Fruit fly (Drosophila melanogaster): ENCODE data around the gene Wdr81.

Gene Wdr81

DNA sequence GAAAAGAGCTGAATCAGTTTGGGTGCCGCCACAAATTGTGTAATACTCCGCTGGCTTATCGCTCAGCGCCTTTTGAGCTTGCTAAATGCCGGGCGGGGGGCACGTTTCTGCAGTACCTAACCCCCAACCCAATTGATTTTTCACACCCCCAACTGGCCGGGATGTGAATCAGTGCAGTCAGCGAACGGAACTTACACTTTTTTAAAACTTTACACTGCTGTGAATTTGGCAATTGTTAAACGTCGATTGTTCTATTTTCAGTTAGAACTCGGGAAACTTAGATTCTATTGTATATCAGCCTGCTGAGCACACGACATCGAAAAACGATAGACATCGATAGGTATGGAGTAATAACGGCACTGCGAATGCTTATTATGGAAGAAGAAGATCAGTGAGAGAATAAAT lies 17.4 kb upstream of the Wdr81 start, which contains the start of gene Tom70 (continued):
- TF ChIP-seq CG10654 (GFP tag; optimal IDR thresholded peaks at IDR 0.05) = no peak
- TF ChIP-seq CG9932 (GFP tag; IDR thresholded peaks at IDR 0.05) = no peak
- no peak for TF ChIP-seq Side (GFP tag; optimal IDR thresholded peaks at IDR 0.05)
- no peak for TF ChIP-seq CG7271 (tag; optimal IDR thresholded peaks at IDR 0.05)
- no peak for TF ChIP-seq cato (GFP tag; optimal IDR thresholded peaks at IDR 0.05; ENCODE audit: borderline replicate concordance)
- no peak for TF ChIP-seq ssp (GFP tag; IDR thresholded peaks at IDR 0.05)
- no peak for TF ChIP-seq trh (GFP tag; optimal IDR thresholded peaks at IDR 0.05)
- TF ChIP-seq CG3163 (GFP tag; optimal IDR thresholded peaks at IDR 0.05) = no peak
- TF ChIP-seq CG18599 (GFP tag; optimal IDR thresholded peaks at IDR 0.05) = no peak
- no peak for TF ChIP-seq NC2α (GFP tag; optimal IDR thresholded peaks at IDR 0.05)
- TF ChIP-seq CG14860 (GFP tag; IDR thresholded peaks at IDR 0.05; ENCODE audit: partially characterized antibody) = no peak
- TF ChIP-seq B-H2 (GFP tag; optimal IDR thresholded peaks at IDR 0.05) = no peak
- no peak for TF ChIP-seq btn (GFP tag; optimal IDR thresholded peaks at IDR 0.05)
- TF ChIP-seq TFAM (GFP tag; optimal IDR thresholded peaks at IDR 0.05) = no peak
- no peak for TF ChIP-seq yki (optimal IDR thresholded peaks at IDR 0.05)
- peak; percentile 95 for TF ChIP-seq bigmax (GFP tag; optimal IDR thresholded peaks at IDR 0.05)
- TF ChIP-seq CG6765 (GFP tag; optimal IDR thresholded peaks at IDR 0.05) = no peak
- TF ChIP-seq CG11696 (GFP tag; IDR thresholded peaks at IDR 0.05) = no peak
- no peak for TF ChIP-seq HLHmδ (GFP tag; optimal IDR thresholded peaks at IDR 0.05)
- no peak for TF ChIP-seq fd64A (GFP tag; optimal IDR thresholded peaks at IDR 0.05)
- no peak for TF ChIP-seq Usf (GFP tag; optimal IDR thresholded peaks at IDR 0.05)
- TF ChIP-seq esg (GFP tag; conservative IDR thresholded peaks at IDR 0.05) = no peak
- TF ChIP-seq peb (GFP tag; IDR thresholded peaks at IDR 0.05) = no peak
- TF ChIP-seq Hr3 (GFP tag; optimal IDR thresholded peaks at IDR 0.05) = no peak
- no peak for TF ChIP-seq MTF-1 (GFP tag; optimal IDR thresholded peaks at IDR 0.05; ENCODE audit: borderline replicate concordance)
- no peak for TF ChIP-seq CkIIα-i1 (GFP tag; IDR thresholded peaks at IDR 0.05)
- no peak for TF ChIP-seq D19B (GFP tag; optimal IDR thresholded peaks at IDR 0.05)
- no peak for TF ChIP-seq pum (GFP tag; optimal IDR thresholded peaks at IDR 0.05)
- no peak for TF ChIP-seq CG12391 (tag; optimal IDR thresholded peaks at IDR 0.05)
- TF ChIP-seq CTCF (GFP tag; optimal IDR thresholded peaks at IDR 0.05) = no peak
- TF ChIP-seq klu (GFP tag; IDR thresholded peaks at IDR 0.05) = no peak
- no peak for TF ChIP-seq CG10462 (GFP tag; optimal IDR thresholded peaks at IDR 0.05)
- peak; percentile 76 for TF ChIP-seq MBD-R2 (GFP tag; IDR thresholded peaks at IDR 0.05)
- TF ChIP-seq CG34422 (GFP tag; IDR thresholded peaks at IDR 0.05) = peak; percentile 75; the same call in 1 of the 3 replicates
- no peak for TF ChIP-seq prd (optimal IDR thresholded peaks at IDR 0.05)
- TF ChIP-seq prd (GFP tag; IDR thresholded peaks at IDR 0.05) = no peak
- no peak for TF ChIP-seq Ptx1 (GFP tag; IDR thresholded peaks at IDR 0.05)
- TF ChIP-seq CG10565 (GFP tag; optimal IDR thresholded peaks at IDR 0.05) = no peak
- no peak for TF ChIP-seq CG8359 (GFP tag; optimal IDR thresholded peaks at IDR 0.05; ENCODE audit: borderline replicate concordance)
- no peak for TF ChIP-seq CG10431 (GFP tag; optimal IDR thresholded peaks at IDR 0.05)
- TF ChIP-seq ken (GFP tag; IDR thresholded peaks at IDR 0.05) = no peak
- no peak for TF ChIP-seq CG10321 (GFP tag; IDR thresholded peaks at IDR 0.05)
- no peak for TF ChIP-seq nau (GFP tag; optimal IDR thresholded peaks at IDR 0.05)
- TF ChIP-seq Spps (tag; optimal IDR thresholded peaks at IDR 0.05) = no peak
- TF ChIP-seq gcm (GFP tag; optimal IDR thresholded peaks at IDR 0.05) = no peak
- TF ChIP-seq CG34224 (GFP tag; IDR thresholded peaks at IDR 0.05; ENCODE audit: partially characterized antibody) = peak; percentile 67
- TF ChIP-seq Sin3A (optimal IDR thresholded peaks at IDR 0.05) = no peak
- TF ChIP-seq Dref (GFP tag; IDR thresholded peaks at IDR 0.05) = peak; percentile 73
- no peak for TF ChIP-seq CG12942 (GFP tag; optimal IDR thresholded peaks at IDR 0.05)
- no peak for TF ChIP-seq Poxn (GFP tag; IDR thresholded peaks at IDR 0.05)
- no peak for TF ChIP-seq gem (tag; optimal IDR thresholded peaks at IDR 0.05)
- no peak for TF ChIP-seq org-1 (GFP tag; optimal IDR thresholded peaks at IDR 0.05)
- peak; percentile 63; the same call in 3 of the 4 replicates for TF ChIP-seq Dll (GFP tag; IDR thresholded peaks at IDR 0.05; ENCODE audit: partially characterized antibody)
- TF ChIP-seq CG16863 (GFP tag; optimal IDR thresholded peaks at IDR 0.05) = no peak
